Worm (Caenorhabditis elegans) whole organism, L1 larva: Measurements from ENCODE around the gene ZK1010.12.

Experiments used
- aha-1 ChIP-seq: fragments of 150-350 bp; optimal IDR thresholded peaks from 2 replicates; lab custom pipeline; 2014; ENCODE audit warnings: missing biosample characterization, missing genetic modification characterization
- elt-3 ChIP-seq, 6 experiments: fragments of 150-350 bp in 1 of 6; sonication (generic microtip); optimal IDR thresholded peaks; 2 replicates each; lab custom pipeline; 2017 to 2018; ENCODE audit warnings: missing biosample characterization in 6 of 6, missing genetic modification characterization in 6 of 6, inconsistent platforms in 1 of 6
- isw-1 ChIP-seq: fragments of 200-800 bp; sonication (Bioruptor generic); IDR thresholded peaks from 2 replicates; pipeline ENCODE4 v1.3.6; 2022; ENCODE audit warnings: missing genetic modification characterization, missing compliant biosample characterization
- lin-15B ChIP-seq: fragments of 150-350 bp; sonication (generic microtip); optimal IDR thresholded peaks from 3 replicates; lab custom pipeline; 2014; ENCODE audit warnings: missing biosample characterization, missing genetic modification characterization
- nhr-11 ChIP-seq: fragments of 150-350 bp; optimal IDR thresholded peaks from 2 replicates; lab custom pipeline; 2014; ENCODE audit warnings: missing biosample characterization, missing genetic modification characterization
- nhr-28 ChIP-seq: fragments of 150-350 bp; optimal IDR thresholded peaks from 2 replicates; lab custom pipeline; 2014; ENCODE audit warnings: missing biosample characterization, missing genetic modification characterization
- pag-3 ChIP-seq: sonication (generic microtip); optimal IDR thresholded peaks from 2 replicates; lab custom pipeline; 2017; ENCODE audit warnings: missing genetic modification characterization, mild to moderate bottlenecking, missing compliant biosample characterization, antibody characterized with exemption, borderline replicate concordance; ENCODE audit not compliant: insufficient read depth
- tbx-2 ChIP-seq: sonication (generic microtip); optimal IDR thresholded peaks from 2 replicates; lab custom pipeline; 2016; ENCODE audit warnings: missing genetic modification characterization, missing compliant biosample characterization
- unc-62 ChIP-seq: fragments of 150-350 bp; optimal IDR thresholded peaks from 2 replicates; lab custom pipeline; 2014; ENCODE audit warnings: missing biosample characterization, missing genetic modification reagents, missing genetic modification characterization

DNA sequence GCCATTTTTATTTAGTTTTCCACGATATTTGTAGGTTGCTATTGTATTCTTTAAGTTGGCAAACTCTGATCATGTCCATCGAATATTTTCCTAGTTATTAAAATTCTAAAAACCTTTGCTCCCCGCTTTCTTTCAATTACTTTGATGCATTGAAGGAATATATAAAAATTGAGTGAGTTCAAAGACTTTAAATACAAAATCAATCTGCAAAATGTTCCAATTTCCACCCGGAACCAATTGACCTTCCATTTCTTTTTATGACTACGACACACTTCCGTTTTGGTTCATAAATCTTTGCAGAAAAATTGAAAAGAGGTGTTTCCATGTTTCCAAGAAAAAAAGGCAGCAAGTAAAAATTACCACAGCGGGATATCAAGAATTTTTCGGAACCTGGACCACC, 48.6 kb downstream of the ZK1010.12 start, which contains the start of gene F54F12.2:
- TF ChIP-seq elt-3 (tag; optimal IDR thresholded peaks at IDR 0.05; lab: Kevin White, UChicago) = no peak
- TF ChIP-seq lin-15B (tag; lab: Kevin White, UChicago) = no peak
- no peak for TF ChIP-seq unc-62 (GFP tag; lab: Kevin White, UChicago)
- no peak for TF ChIP-seq nhr-11 (tag; lab: Kevin White, UChicago)
- TF ChIP-seq aha-1 (tag; lab: Kevin White, UChicago) = no peak
- TF ChIP-seq nhr-28 = no peak
- TF ChIP-seq tbx-2 (tag; lab: Kevin White, UChicago) = no peak
- no peak for TF ChIP-seq pag-3 (tag; lab: Kevin White, UChicago)
- TF ChIP-seq isw-1 (GFP tag; lab: Robert Waterston, UW) = no peak
